Fruit fly (Drosophila melanogaster) whole organism, wandering third instar larva: ENCODE results near the gene CG6006.

Experiments
- Abd-B ChIP-seq: fragments of >200 bp; optimal IDR thresholded peaks from 2 replicates; lab custom pipeline; 2017; ENCODE audit warnings: missing biosample characterization, missing genetic modification characterization
- Hr83 ChIP-seq: fragments of 200-300 bp; sonication (Bioruptor generic); optimal IDR thresholded peaks from 2 replicates; lab custom pipeline; 2016; ENCODE audit warnings: missing biosample characterization, mild to moderate bottlenecking, missing genetic modification characterization, moderate library complexity; ENCODE audit not compliant: poor library complexity, severe bottlenecking
- OdsH ChIP-seq: fragments of 200-800 bp; sonication (Bioruptor generic); optimal IDR thresholded peaks from 2 replicates; lab custom pipeline; 2016; ENCODE audit warnings: missing biosample characterization, mild to moderate bottlenecking, missing genetic modification characterization
- dsf ChIP-seq: sonication (Bioruptor generic); optimal IDR thresholded peaks from 2 replicates; lab custom pipeline; 2016; ENCODE audit warnings: missing biosample characterization, missing genetic modification characterization, borderline replicate concordance
- foxo ChIP-seq, 2 experiments: fragments of 200-800 bp; sonication (Bioruptor generic); optimal IDR thresholded peaks; 2 replicates in 1 of 2; 3 replicates in 1 of 2; lab custom pipeline; 2016 to 2017; ENCODE audit warnings: missing biosample characterization in 2 of 2, missing genetic modification characterization in 2 of 2
- h ChIP-seq: fragments of 200-800 bp; sonication (Bioruptor generic); optimal IDR thresholded peaks from 3 replicates; lab custom pipeline; 2016; ENCODE audit warnings: missing biosample characterization, mild to moderate bottlenecking, missing genetic modification characterization
- pan ChIP-seq: fragments of >200 bp; optimal IDR thresholded peaks from 2 replicates; lab custom pipeline; 2017
- psq ChIP-seq: fragments of 200-800 bp; sonication (Bioruptor generic); optimal IDR thresholded peaks from 3 replicates; lab custom pipeline; 2017; ENCODE audit warnings: missing biosample characterization, mild to moderate bottlenecking, missing genetic modification characterization, moderate library complexity
- sv ChIP-seq: fragments of 200-800 bp; sonication (Bioruptor generic); optimal IDR thresholded peaks from 3 replicates; lab custom pipeline; 2016; ENCODE audit warnings: missing biosample characterization, missing genetic modification characterization
- usp ChIP-seq: fragments of >200 bp; optimal IDR thresholded peaks from 2 replicates; lab custom pipeline; 2017; ENCODE audit warnings: missing biosample characterization, missing genetic modification characterization

dm6 chr3R:16117359-16117758, 37.4 kb upstream of the CG6006 start:
- no peak for TF ChIP-seq dsf (GFP tag; lab: Kevin White, UChicago)
- no peak for TF ChIP-seq usp (GFP tag; lab: Kevin White, UChicago)
- TF ChIP-seq pan (lab: Kevin White, UChicago) = no peak
- no peak for TF ChIP-seq sv (GFP tag; lab: Kevin White, UChicago)
- no peak for TF ChIP-seq psq
- TF ChIP-seq OdsH (GFP tag; lab: Kevin White, UChicago) = no peak
- no peak for TF ChIP-seq h (GFP tag; lab: Kevin White, UChicago)
- no peak for TF ChIP-seq foxo (GFP tag; optimal IDR thresholded peaks at IDR 0.05; lab: Kevin White, UChicago)
- TF ChIP-seq Abd-B = no peak
- no peak for TF ChIP-seq Hr83 (GFP tag; lab: Kevin White, UChicago)
